Fruit fly (Drosophila melanogaster): ENCODE measurements around the gene Ace.

Ace gene

dm6 chr3R:13186396-13186795 is 72.9 kb downstream of the Ace start, which contains the start of gene CG8508:
CG8508 (minus strand) TSS chr3R:13186496.
- TF ChIP-seq CG2678 (tag; optimal IDR thresholded peaks at IDR 0.05): no peak
- TF ChIP-seq CG14014 (GFP tag; IDR thresholded peaks at IDR 0.05): no peak
- peak; percentile 25 for TF ChIP-seq Ets65A (GFP tag)
- no peak for TF ChIP-seq sd (tag; optimal IDR thresholded peaks at IDR 0.05)

DNA sequence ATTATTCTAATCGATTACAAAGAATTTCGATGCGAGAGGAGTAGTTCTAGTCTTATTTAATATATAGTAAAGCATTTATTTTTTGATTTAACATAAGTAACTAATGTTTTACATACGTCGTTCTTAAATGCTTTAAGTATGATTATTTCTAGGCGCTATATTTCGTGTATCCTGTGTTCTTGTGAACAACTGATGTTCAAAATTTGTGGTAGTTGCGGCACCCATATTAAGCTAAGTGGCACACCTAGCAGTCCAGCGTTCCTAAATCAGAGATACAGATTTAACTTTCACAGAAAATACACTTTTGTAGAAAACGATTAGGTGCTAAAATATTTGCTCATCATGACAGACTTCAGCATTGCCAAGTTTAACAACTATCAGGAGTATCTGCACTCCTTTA is 78.3 kb downstream of the Ace start, which contains the start of gene CG8138:
Gene CG8138 (plus strand): TSS at position 301 of the 400 bp plus-strand sequence.
- no peak for TF ChIP-seq mld (GFP tag; IDR thresholded peaks at IDR 0.05; ENCODE audit: partially characterized antibody)
- TF ChIP-seq toy (GFP tag; IDR thresholded peaks at IDR 0.05): no peak
- TF ChIP-seq B-H1 (GFP tag; IDR thresholded peaks at IDR 0.05): no peak
- TF ChIP-seq phol (tag; optimal IDR thresholded peaks at IDR 0.05): no peak
- no peak for TF ChIP-seq dpn (GFP tag; optimal IDR thresholded peaks at IDR 0.05)
- no peak for TF ChIP-seq trh (GFP tag; optimal IDR thresholded peaks at IDR 0.05)
- TF ChIP-seq lov (optimal IDR thresholded peaks at IDR 0.05): no peak
- TF ChIP-seq lov (GFP tag; IDR thresholded peaks at IDR 0.05): no peak
- no peak for TF ChIP-seq dati (GFP tag; IDR thresholded peaks at IDR 0.05)
- no peak for TF ChIP-seq CG7271 (tag; optimal IDR thresholded peaks at IDR 0.05)
- no peak for TF ChIP-seq CG12942 (GFP tag; optimal IDR thresholded peaks at IDR 0.05)
